Worm (Caenorhabditis elegans): Measurements from ENCODE around the gene nhr-199.

nhr-199 gene

DNA sequence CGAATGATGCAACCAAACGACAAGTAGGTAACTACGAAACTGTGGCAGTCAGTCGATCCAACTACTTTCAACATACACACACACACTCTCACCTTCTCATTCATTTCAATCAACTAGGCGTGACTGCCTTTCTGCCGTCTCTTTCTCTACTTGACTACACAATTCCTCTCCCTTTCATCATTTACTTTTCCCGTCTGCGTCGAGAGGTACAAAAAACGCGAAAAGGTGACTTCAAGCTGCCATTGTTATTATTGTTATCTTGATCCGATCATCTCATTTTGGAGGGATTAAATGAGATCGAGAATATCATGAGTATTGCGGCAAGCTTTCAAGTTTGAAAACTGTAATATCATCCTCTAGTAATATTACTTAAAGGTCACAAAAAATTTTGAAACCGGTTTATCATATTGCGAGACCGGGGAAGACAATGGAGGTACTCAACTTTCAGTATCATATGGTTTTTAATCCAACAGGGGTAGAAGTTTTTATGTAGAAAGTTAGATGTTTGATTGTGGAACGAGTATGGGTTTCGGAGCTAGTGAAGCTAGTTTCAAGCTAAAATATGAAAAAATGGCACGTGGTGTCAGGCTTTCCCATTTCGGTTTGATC lies 35.5 kb downstream of the nhr-199 start:
- TF ChIP-seq hnd-1 (tag; optimal IDR thresholded peaks at IDR 0.05) (no peak), ceh-36 (tag; optimal IDR thresholded peaks at IDR 0.05) (peak; percentile 3), F13C5.2 (tag; optimal IDR thresholded peaks at IDR 0.05) (no peak), scrt-1 (GFP tag; IDR thresholded peaks at IDR 0.05) (no peak), B0310.2 (tag; optimal IDR thresholded peaks at IDR 0.05) (no peak), hmg-4 (GFP tag; optimal IDR thresholded peaks at IDR 0.05) (no peak), ama-1 (optimal IDR thresholded peaks at IDR 0.05) (no peak), sea-1 (GFP tag; conservative IDR thresholded peaks at IDR 0.05) (no peak)

ce11 chrV:15661580-15661979 lies 38.1 kb downstream of the nhr-199 start:
- no peak for TF ChIP-seq flt-1 (GFP tag; IDR thresholded peaks at IDR 0.05)
- no peak for TF ChIP-seq hmg-4 (GFP tag; optimal IDR thresholded peaks at IDR 0.05)
- TF ChIP-seq aly-1 (tag; optimal IDR thresholded peaks at IDR 0.05): no peak
- no peak for TF ChIP-seq sea-1 (GFP tag; conservative IDR thresholded peaks at IDR 0.05)
- no peak for TF ChIP-seq ceh-36 (tag; optimal IDR thresholded peaks at IDR 0.05)
- no peak for TF ChIP-seq scrt-1 (GFP tag; IDR thresholded peaks at IDR 0.05)
- TF ChIP-seq tra-4 (tag; optimal IDR thresholded peaks at IDR 0.05): no peak
- no peak for TF ChIP-seq ama-1 (optimal IDR thresholded peaks at IDR 0.05)
- TF ChIP-seq F13C5.2 (tag; optimal IDR thresholded peaks at IDR 0.05): no peak
- no peak for TF ChIP-seq tbx-37 (GFP tag; conservative IDR thresholded peaks at IDR 0.05)
- TF ChIP-seq ets-7 (tag; optimal IDR thresholded peaks at IDR 0.05): no peak
- no peak for TF ChIP-seq hmbx-1 (tag; optimal IDR thresholded peaks at IDR 0.05)
- TF ChIP-seq hnd-1 (tag; optimal IDR thresholded peaks at IDR 0.05): no peak
- no peak for TF ChIP-seq pes-1 (GFP tag; IDR thresholded peaks at IDR 0.05)
- TF ChIP-seq ceh-13 (GFP tag; optimal IDR thresholded peaks at IDR 0.05): no peak
- no peak for TF ChIP-seq tbx-11 (GFP tag; IDR thresholded peaks at IDR 0.05)

- no peak for TF ChIP-seq B0310.2 (tag; optimal IDR thresholded peaks at IDR 0.05)
- no peak for TF ChIP-seq ceh-13 (GFP tag; optimal IDR thresholded peaks at IDR 0.05)
- TF ChIP-seq ceh-36 (tag; optimal IDR thresholded peaks at IDR 0.05): no peak
- TF ChIP-seq hmbx-1 (tag; optimal IDR thresholded peaks at IDR 0.05): no peak
- no peak for TF ChIP-seq sea-1 (GFP tag; conservative IDR thresholded peaks at IDR 0.05)
- TF ChIP-seq ets-7 (tag; optimal IDR thresholded peaks at IDR 0.05): no peak
- no peak for TF ChIP-seq tra-4 (tag; optimal IDR thresholded peaks at IDR 0.05)
Observed at ce11 chrV:15661003-15661402, 38.7 kb downstream of the nhr-199 start.

DNA sequence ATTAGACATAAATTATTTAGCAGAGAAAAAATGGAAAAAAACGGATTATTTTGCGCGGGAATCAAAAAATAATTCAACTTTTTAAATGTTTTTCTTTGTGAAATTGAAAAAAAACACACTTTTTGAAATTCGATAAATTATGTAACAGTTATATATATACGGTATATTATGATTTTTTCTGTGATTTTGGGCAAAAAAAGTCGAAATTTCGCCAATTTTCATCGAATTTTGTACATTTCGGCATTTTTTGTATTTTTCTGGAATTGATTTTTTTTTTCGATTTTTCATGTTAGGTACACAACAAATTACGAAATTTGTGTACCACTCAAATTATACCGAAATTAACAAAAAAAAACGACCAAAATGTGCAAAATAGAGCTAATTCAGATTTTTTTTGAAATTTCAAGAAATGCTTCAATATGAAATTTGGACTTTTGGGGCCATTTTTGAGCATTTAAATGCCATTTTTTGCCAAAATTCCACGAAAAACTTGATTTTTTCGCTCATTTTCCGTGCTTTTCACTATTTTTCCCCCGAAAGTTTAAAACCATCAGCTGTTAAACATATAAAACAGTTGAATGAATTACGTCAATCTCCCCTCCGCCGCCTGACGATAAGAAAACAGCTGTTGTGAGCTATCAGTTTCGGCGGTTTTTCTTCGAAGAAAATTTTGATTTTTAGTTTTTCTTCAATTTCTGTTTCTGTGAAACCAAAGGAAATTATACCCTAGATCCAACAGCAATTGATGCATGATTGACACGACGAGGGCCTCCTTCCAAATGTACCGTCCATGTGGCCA lies 41.2 kb downstream of the nhr-199 start:
- TF ChIP-seq tbx-37 (GFP tag; conservative IDR thresholded peaks at IDR 0.05): no peak
- no peak for TF ChIP-seq scrt-1 (GFP tag; IDR thresholded peaks at IDR 0.05)
- no peak for TF ChIP-seq hnd-1 (tag; optimal IDR thresholded peaks at IDR 0.05)
- TF ChIP-seq hmbx-1 (tag; optimal IDR thresholded peaks at IDR 0.05): no peak
- no peak for TF ChIP-seq hmg-4 (GFP tag; optimal IDR thresholded peaks at IDR 0.05)
- no peak for TF ChIP-seq ceh-36 (tag; optimal IDR thresholded peaks at IDR 0.05)
- TF ChIP-seq F13C5.2 (tag; optimal IDR thresholded peaks at IDR 0.05): no peak
- no peak for TF ChIP-seq aly-1 (tag; optimal IDR thresholded peaks at IDR 0.05)
- no peak for TF ChIP-seq tra-4 (tag; optimal IDR thresholded peaks at IDR 0.05)
- no peak for TF ChIP-seq B0310.2 (tag; optimal IDR thresholded peaks at IDR 0.05)
- TF ChIP-seq flt-1 (GFP tag; IDR thresholded peaks at IDR 0.05): no peak
- TF ChIP-seq pes-1 (GFP tag; IDR thresholded peaks at IDR 0.05): no peak
- TF ChIP-seq ets-7 (tag; optimal IDR thresholded peaks at IDR 0.05): no peak
- no peak for TF ChIP-seq sea-1 (GFP tag; conservative IDR thresholded peaks at IDR 0.05)
- TF ChIP-seq tbx-11 (GFP tag; IDR thresholded peaks at IDR 0.05): no peak
- TF ChIP-seq ceh-13 (GFP tag; optimal IDR thresholded peaks at IDR 0.05): no peak
- TF ChIP-seq ama-1 (optimal IDR thresholded peaks at IDR 0.05): no peak

DNA sequence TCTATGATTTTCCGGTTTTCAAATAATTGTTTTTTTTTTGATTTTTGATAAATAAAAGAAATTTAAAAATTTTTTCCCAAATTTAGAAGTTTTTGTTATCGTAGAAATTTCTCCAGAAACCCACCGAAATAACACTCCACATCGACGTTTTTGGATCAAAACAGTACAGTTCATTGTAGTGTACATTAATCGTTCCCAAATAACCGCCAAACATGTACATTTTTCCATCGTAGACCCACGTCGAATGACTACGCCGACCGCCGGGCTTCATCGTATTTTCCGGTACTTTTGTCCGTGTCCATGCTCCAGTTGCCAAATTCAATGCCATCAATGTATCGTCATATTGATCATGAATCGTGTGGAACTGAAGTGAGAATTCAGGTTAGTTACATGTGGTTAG lies 45.6 kb downstream of the nhr-199 start, which contains the start of gene F53E4.2:
F53E4.2 (plus strand) TSS at position 301 of the 400 bp plus-strand sequence.
- TF ChIP-seq ceh-13 (GFP tag; optimal IDR thresholded peaks at IDR 0.05) (no peak), sea-1 (GFP tag; conservative IDR thresholded peaks at IDR 0.05) (no peak), aly-1 (tag; optimal IDR thresholded peaks at IDR 0.05) (no peak), tbx-11 (GFP tag; IDR thresholded peaks at IDR 0.05) (no peak), flt-1 (GFP tag; IDR thresholded peaks at IDR 0.05) (no peak), ama-1 (optimal IDR thresholded peaks at IDR 0.05) (no peak)

DNA sequence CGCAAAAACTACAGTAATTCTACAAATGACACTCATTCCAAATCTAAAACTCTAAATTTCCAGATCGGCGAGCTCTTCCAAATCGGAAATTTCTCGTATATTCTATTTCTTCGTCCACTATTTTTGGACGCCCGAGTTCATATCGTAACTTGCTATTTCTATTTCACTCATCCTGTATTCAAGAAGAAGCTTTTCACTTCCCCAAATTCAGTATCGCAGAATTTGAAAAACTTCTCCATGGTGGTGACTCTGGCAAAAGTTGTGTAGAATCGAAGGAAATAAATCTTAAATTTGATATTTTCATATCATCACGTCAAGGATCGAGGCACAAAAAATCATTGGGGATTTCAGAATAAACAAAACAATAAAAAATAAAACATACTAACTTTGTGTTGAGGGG lies 47.6 kb downstream of the nhr-199 start:
- no peak for TF ChIP-seq aly-1 (tag; optimal IDR thresholded peaks at IDR 0.05)
- TF ChIP-seq tbx-11 (GFP tag; IDR thresholded peaks at IDR 0.05): no peak
- no peak for TF ChIP-seq ceh-36 (tag; optimal IDR thresholded peaks at IDR 0.05)
- no peak for TF ChIP-seq F13C5.2 (tag; optimal IDR thresholded peaks at IDR 0.05)
- TF ChIP-seq tbx-37 (GFP tag; conservative IDR thresholded peaks at IDR 0.05): no peak
- no peak for TF ChIP-seq ets-7 (tag; optimal IDR thresholded peaks at IDR 0.05)
- TF ChIP-seq hnd-1 (tag; optimal IDR thresholded peaks at IDR 0.05): no peak
- no peak for TF ChIP-seq sea-1 (GFP tag; conservative IDR thresholded peaks at IDR 0.05)
- no peak for TF ChIP-seq flt-1 (GFP tag; IDR thresholded peaks at IDR 0.05)
- no peak for TF ChIP-seq ama-1 (optimal IDR thresholded peaks at IDR 0.05)
- no peak for TF ChIP-seq ceh-13 (GFP tag; optimal IDR thresholded peaks at IDR 0.05)
- no peak for TF ChIP-seq B0310.2 (tag; optimal IDR thresholded peaks at IDR 0.05)
- no peak for TF ChIP-seq scrt-1 (GFP tag; IDR thresholded peaks at IDR 0.05)
- TF ChIP-seq pes-1 (GFP tag; IDR thresholded peaks at IDR 0.05): no peak
- TF ChIP-seq hmg-4 (GFP tag; optimal IDR thresholded peaks at IDR 0.05): no peak
- TF ChIP-seq hmbx-1 (tag; optimal IDR thresholded peaks at IDR 0.05): no peak

DNA sequence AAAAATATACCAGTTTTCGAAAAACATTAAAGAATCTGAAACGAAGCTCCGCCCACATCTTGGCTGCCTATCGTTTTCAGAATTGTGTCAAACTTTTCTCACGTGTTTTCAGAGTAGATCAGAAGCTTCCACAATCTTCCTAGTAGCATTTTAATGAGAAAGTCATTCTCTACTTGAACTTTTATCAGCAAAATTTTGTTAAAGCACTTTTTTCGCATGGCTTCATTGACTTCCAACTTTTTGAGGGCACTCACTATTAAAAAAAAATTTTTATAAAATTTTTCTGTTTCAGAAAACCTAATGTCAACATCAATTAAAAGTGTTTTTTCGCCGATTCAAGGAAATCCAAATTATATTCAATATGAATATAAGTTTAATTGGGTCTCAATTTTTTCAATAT lies 49.5 kb downstream of the nhr-199 start, which contains the start of gene sru-42:
sru-42 (plus strand) TSS at position 301 of the 400 bp plus-strand sequence.
- TF ChIP-seq ets-7 (tag; optimal IDR thresholded peaks at IDR 0.05) (no peak), ceh-36 (tag; optimal IDR thresholded peaks at IDR 0.05) (no peak), flt-1 (GFP tag; IDR thresholded peaks at IDR 0.05) (no peak), tbx-37 (GFP tag; conservative IDR thresholded peaks at IDR 0.05) (no peak), ama-1 (optimal IDR thresholded peaks at IDR 0.05) (no peak), tra-4 (tag; optimal IDR thresholded peaks at IDR 0.05) (no peak), ceh-13 (GFP tag; optimal IDR thresholded peaks at IDR 0.05) (no peak), pes-1 (GFP tag; IDR thresholded peaks at IDR 0.05) (no peak), hmg-4 (GFP tag; optimal IDR thresholded peaks at IDR 0.05) (no peak), sea-1 (GFP tag; conservative IDR thresholded peaks at IDR 0.05) (no peak), hnd-1 (tag; optimal IDR thresholded peaks at IDR 0.05) (no peak), tbx-11 (GFP tag; IDR thresholded peaks at IDR 0.05) (no peak)

Measured in whole organism, early embryonic.